Worm (Caenorhabditis elegans) whole organism, early embryonic: ENCODE data around the gene nspg-13.

Experiments used
- B0310.2 ChIP-seq: sonication (generic microtip); optimal IDR thresholded peaks from 2 replicates; lab custom pipeline; 2016; ENCODE audit warnings: mild to moderate bottlenecking, missing genetic modification characterization, missing compliant biosample characterization
- ama-1 ChIP-seq: fragments of 150-350 bp; optimal IDR thresholded peaks from 2 replicates; lab custom pipeline; 2014
- flt-1 ChIP-seq: fragments of 200-800 bp; sonication (Bioruptor generic); IDR thresholded peaks from 2 replicates; pipeline ENCODE4 v1.3.6; 2022; ENCODE audit warnings: missing genetic modification characterization, missing compliant biosample characterization
- hmbx-1 ChIP-seq: sonication (generic microtip); optimal IDR thresholded peaks from 2 replicates; lab custom pipeline; 2016; ENCODE audit warnings: mild to moderate bottlenecking, missing genetic modification characterization, missing compliant biosample characterization
- hmg-4 ChIP-seq: fragments of 200-800 bp; sonication (Bioruptor generic); optimal IDR thresholded peaks from 2 replicates; lab custom pipeline; 2018; ENCODE audit warnings: mild to moderate bottlenecking, missing genetic modification characterization, missing compliant biosample characterization
- tra-4 ChIP-seq: sonication (generic microtip); optimal IDR thresholded peaks from 2 replicates; lab custom pipeline; 2017; ENCODE audit warnings: missing genetic modification characterization, missing compliant biosample characterization

DNA sequence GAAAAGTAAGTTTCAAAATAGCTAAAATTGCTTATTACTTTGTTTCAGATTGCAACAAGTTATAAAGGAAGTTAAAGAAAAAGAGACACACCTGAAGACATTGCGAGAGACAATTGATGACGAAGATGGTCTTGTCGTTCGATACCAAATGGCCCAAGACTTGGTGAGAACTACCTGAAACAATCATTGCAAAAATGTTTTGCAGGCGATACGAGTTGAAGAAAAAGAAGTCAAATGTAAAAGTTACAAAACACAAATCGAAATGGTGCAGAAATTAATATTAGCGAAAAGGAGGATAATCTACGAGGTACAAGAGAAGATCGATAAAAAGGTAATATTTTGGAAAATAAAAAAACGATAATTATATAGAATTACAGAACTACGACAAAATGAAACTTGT is 24.7 kb downstream of the nspg-13 start, which contains the start of gene rga-8:
- TF ChIP-seq flt-1 (no peak), ama-1 (no peak), B0310.2 (tag; lab: Kevin White, UChicago) (no peak), hmg-4 (GFP tag; lab: Kevin White, UChicago) (no peak), hmbx-1 (tag; lab: Kevin White, UChicago) (no peak), tra-4 (tag; lab: Kevin White, UChicago) (no peak)
